Fruit fly (Drosophila melanogaster): Measurements from ENCODE around the gene pdgy.

The pdgy gene

dm6 chrX:14947399-14947798 is 5.9 kb downstream of the pdgy start (continued):
- TF ChIP-seq pho (GFP tag; optimal IDR thresholded peaks at IDR 0.05) (no peak), gro (GFP tag; optimal IDR thresholded peaks at IDR 0.05) (no peak), Drgx (GFP tag; IDR thresholded peaks at IDR 0.05) (peak; percentile 94), D (optimal IDR thresholded peaks at IDR 0.05) (no peak), D (GFP tag; optimal IDR thresholded peaks at IDR 0.05) (no peak), HmgZ (tag; optimal IDR thresholded peaks at IDR 0.05) (peak; percentile 1), Lim3 (GFP tag; IDR thresholded peaks at IDR 0.05) (no peak), CG9876 (GFP tag; optimal IDR thresholded peaks at IDR 0.05) (no peak), CG1832 (GFP tag; optimal IDR thresholded peaks at IDR 0.05) (peak; percentile 66), btn (GFP tag; optimal IDR thresholded peaks at IDR 0.05) (no peak), Xbp1 (GFP tag; optimal IDR thresholded peaks at IDR 0.05) (no peak), CG3995 (GFP tag; optimal IDR thresholded peaks at IDR 0.05) (no peak), CG10147 (GFP tag; optimal IDR thresholded peaks at IDR 0.05) (no peak), CG13624 (GFP tag; optimal IDR thresholded peaks at IDR 0.05) (no peak), CG12769 (tag; optimal IDR thresholded peaks at IDR 0.05) (peak; percentile 53), Elba2 (GFP tag; optimal IDR thresholded peaks at IDR 0.05) (no peak), dysf (GFP tag; IDR thresholded peaks at IDR 0.05) (0 out of 3 replicates have a peak, but pooled peaks have one; percentile 36), tin (GFP tag; optimal IDR thresholded peaks at IDR 0.05) (no peak), CG11247 (GFP tag; IDR thresholded peaks at IDR 0.05) (peak; percentile 49), CG1647 (GFP tag; optimal IDR thresholded peaks at IDR 0.05) (no peak), CG6175 (GFP tag; IDR thresholded peaks at IDR 0.05) (peak; percentile 58; the same call in 1 of the 3 replicates), Hr78 (GFP tag; optimal IDR thresholded peaks at IDR 0.05) (peak in 1 of 2 experiments; percentile 87), CG7928 (GFP tag; optimal IDR thresholded peaks at IDR 0.05) (peak; percentile 4), ap (GFP tag; IDR thresholded peaks at IDR 0.05) (no peak), CG12104 (GFP tag; optimal IDR thresholded peaks at IDR 0.05) (peak; percentile 5), Bteb2 (GFP tag; optimal IDR thresholded peaks at IDR 0.05) (no peak), gce (GFP tag; IDR thresholded peaks at IDR 0.05) (peak; percentile 65; the same call in 1 of the 3 replicates), Rx (GFP tag; IDR thresholded peaks at IDR 0.05) (0 out of 2 replicates have a peak, but pooled peaks have one; percentile 13), chm (GFP tag; IDR thresholded peaks at IDR 0.05) (peak; percentile 73), CG4617 (GFP tag; optimal IDR thresholded peaks at IDR 0.05; ENCODE audit: borderline replicate concordance) (no peak), PHDP (tag; optimal IDR thresholded peaks at IDR 0.05) (peak; percentile 13), prd (optimal IDR thresholded peaks at IDR 0.05) (no peak), prd (GFP tag; IDR thresholded peaks at IDR 0.05) (0 out of 3 replicates have a peak, but pooled peaks have one; percentile 6), CG13894 (tag; optimal IDR thresholded peaks at IDR 0.05) (peak; percentile 16), pnt (GFP tag; optimal IDR thresholded peaks at IDR 0.05) (no peak), sd (tag; optimal IDR thresholded peaks at IDR 0.05) (peak; percentile 5), CG34422 (GFP tag; IDR thresholded peaks at IDR 0.05) (no peak), gcm (GFP tag; optimal IDR thresholded peaks at IDR 0.05) (peak; percentile 35), CG12659 (GFP tag; optimal IDR thresholded peaks at IDR 0.05) (peak; percentile 33), wdn (GFP tag; IDR thresholded peaks at IDR 0.05) (no peak), Lhr (GFP tag; optimal IDR thresholded peaks at IDR 0.05) (no peak), ind (GFP tag; optimal IDR thresholded peaks at IDR 0.05) (no peak), Doc2 (GFP tag; IDR thresholded peaks at IDR 0.05) (no peak), mirr (GFP tag; optimal IDR thresholded peaks at IDR 0.05) (peak; percentile 96), CG7745 (tag; optimal IDR thresholded peaks at IDR 0.05) (no peak), CG8924 (tag; optimal IDR thresholded peaks at IDR 0.05) (no peak), CG7372 (GFP tag; IDR thresholded peaks at IDR 0.05) (no peak), ewg (GFP tag; optimal IDR thresholded peaks at IDR 0.05) (no peak), Taf1 (GFP tag; IDR thresholded peaks at IDR 0.05) (no peak; the same call in 1 of the 2 replicates), peb (GFP tag; IDR thresholded peaks at IDR 0.05) (0 out of 2 replicates have a peak, but pooled peaks have one; percentile 17), CG16863 (GFP tag; optimal IDR thresholded peaks at IDR 0.05) (no peak), CG32772 (GFP tag; IDR thresholded peaks at IDR 0.05) (no peak), Sin3A (optimal IDR thresholded peaks at IDR 0.05) (no peak)

All from whole organism, embryonic.